Worm (Caenorhabditis elegans): ENCODE results near the gene dop-2.

DNA sequence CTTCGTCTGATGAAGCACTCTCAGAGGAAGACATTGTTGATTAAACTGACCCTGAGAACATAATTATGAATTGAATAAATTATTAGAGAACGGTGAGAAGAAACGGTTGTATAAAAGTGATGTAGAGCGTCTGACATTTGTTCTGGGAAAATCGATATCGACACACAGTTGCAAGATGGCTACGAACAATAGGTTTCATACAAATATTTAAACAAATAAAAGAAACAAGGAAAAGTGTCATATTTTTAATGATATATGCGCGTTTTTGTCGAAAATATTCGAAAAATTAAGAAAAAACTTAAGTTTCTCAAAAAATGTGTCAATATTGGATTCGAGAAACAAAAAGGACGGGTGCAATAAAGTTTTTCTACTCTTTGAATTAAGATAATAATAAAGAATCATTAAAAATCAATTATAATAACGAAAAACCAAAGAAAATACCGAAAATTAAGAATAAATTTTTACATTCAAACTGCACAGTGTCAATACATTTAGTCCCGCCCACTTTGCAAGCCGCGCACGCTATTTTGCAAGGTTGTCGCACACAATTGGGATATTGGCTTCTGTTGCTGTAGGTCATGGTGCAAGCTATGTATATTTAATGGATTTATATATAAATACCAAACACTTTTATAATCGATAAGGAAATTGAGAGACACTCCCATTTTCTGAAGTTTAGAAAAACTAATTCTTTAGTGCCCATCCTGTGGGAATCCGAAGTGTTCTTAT lies 25.6 kb upstream of the dop-2 start, which contains the start of gene rtfo-1:
- TF ChIP-seq him-1 (tag; optimal IDR thresholded peaks at IDR 0.05) (no peak), W03F9.2 (tag; optimal IDR thresholded peaks at IDR 0.05) (no peak), dao-5 (tag; optimal IDR thresholded peaks at IDR 0.05) (no peak)
